Worm (Caenorhabditis elegans) whole organism, L4 larva: ENCODE data around the gene C50E3.5.

Experiments
- D1046.2 ChIP-seq: fragments of 200-800 bp; sonication (Bioruptor generic); IDR thresholded peaks from 2 replicates; pipeline ENCODE4 v1.3.6; 2022; ENCODE audit warnings: missing genetic modification characterization, missing compliant biosample characterization
- F26F4.8 ChIP-seq: fragments of 200-800 bp; sonication (Bioruptor generic); conservative IDR thresholded peaks from 2 replicates; pipeline ENCODE4 v1.3.6; 2022; ENCODE audit warnings: missing genetic modification characterization, missing compliant biosample characterization
- T20F7.1 ChIP-seq: fragments of 200-800 bp; sonication (Bioruptor generic); optimal IDR thresholded peaks from 2 replicates; lab custom pipeline; 2018; ENCODE audit warnings: mild to moderate bottlenecking, missing genetic modification characterization, missing compliant biosample characterization
- Y105C5A.15 ChIP-seq: fragments of 200-800 bp; sonication (Bioruptor generic); IDR thresholded peaks from 2 replicates; pipeline ENCODE4 v1.3.6; 2022; ENCODE audit warnings: missing genetic modification characterization, missing compliant biosample characterization
- Y75B8A.6 ChIP-seq: fragments of 200-800 bp; sonication (Bioruptor generic); IDR thresholded peaks from 2 replicates; pipeline ENCODE4 v1.3.6; 2022; ENCODE audit warnings: missing genetic modification reagents, missing genetic modification characterization, missing compliant biosample characterization
- ZK337.2 ChIP-seq: fragments of 200-800 bp; sonication (Bioruptor generic); IDR thresholded peaks from 2 replicates; pipeline ENCODE4 v1.3.6; 2022; ENCODE audit warnings: missing genetic modification reagents, missing genetic modification characterization, missing compliant biosample characterization
- aha-1 ChIP-seq: fragments of 150-350 bp; peaks from one replicate; lab custom pipeline; 2014; ENCODE audit warnings: missing biosample characterization, missing genetic modification characterization
- attf-4 ChIP-seq: sonication (generic microtip); optimal IDR thresholded peaks from 3 replicates; lab custom pipeline; 2017; ENCODE audit warnings: missing biosample characterization, missing genetic modification characterization
- ceh-28 ChIP-seq: fragments of 150-350 bp; optimal IDR thresholded peaks from 2 replicates; lab custom pipeline; 2014; ENCODE audit warnings: missing biosample characterization, missing genetic modification reagents, missing genetic modification characterization
- ceh-62 ChIP-seq: sonication (generic microtip); optimal IDR thresholded peaks from 2 replicates; lab custom pipeline; 2017; ENCODE audit warnings: missing biosample characterization, missing genetic modification characterization
- daf-19 ChIP-seq: fragments of 200-800 bp; sonication (Bioruptor generic); conservative IDR thresholded peaks from 2 replicates; pipeline ENCODE4 v1.3.6; 2022; ENCODE audit warnings: missing genetic modification characterization, missing compliant biosample characterization
- dve-1 ChIP-seq: sonication (generic microtip); optimal IDR thresholded peaks from 2 replicates; lab custom pipeline; 2017; ENCODE audit warnings: antibody characterized with exemption, mild to moderate bottlenecking, missing genetic modification characterization, missing compliant biosample characterization; ENCODE audit not compliant: insufficient read depth
- egl-27 ChIP-seq: sonication (generic microtip); optimal IDR thresholded peaks from 3 replicates; lab custom pipeline; 2017; ENCODE audit warnings: missing biosample characterization, missing genetic modification reagents, missing genetic modification characterization
- egl-43 ChIP-seq: fragments of 200-800 bp; sonication (Bioruptor generic); IDR thresholded peaks from 2 replicates; pipeline ENCODE4 v1.3.6; 2022; ENCODE audit warnings: missing genetic modification reagents, missing genetic modification characterization, missing compliant biosample characterization
- fos-1 ChIP-seq: fragments of 150-350 bp; optimal IDR thresholded peaks from 2 replicates; lab custom pipeline; 2014; ENCODE audit warnings: missing biosample characterization, missing genetic modification characterization
- hlh-11 ChIP-seq: fragments of 200-800 bp; sonication (Bioruptor generic); optimal IDR thresholded peaks from 2 replicates; lab custom pipeline; 2018; ENCODE audit warnings: mild to moderate bottlenecking, missing genetic modification characterization, missing compliant biosample characterization
- lin-13 ChIP-seq: fragments of 150-350 bp; optimal IDR thresholded peaks from 2 replicates; lab custom pipeline; 2014; ENCODE audit warnings: missing biosample characterization, missing genetic modification reagents, missing genetic modification characterization
- lin-29 ChIP-seq: fragments of 200-800 bp; sonication (Bioruptor generic); IDR thresholded peaks from 2 replicates; pipeline ENCODE4 v1.3.6; 2022; ENCODE audit warnings: missing genetic modification reagents, missing genetic modification characterization, missing compliant biosample characterization
- lin-38 ChIP-seq: fragments of 200-800 bp; sonication (Bioruptor generic); IDR thresholded peaks from 2 replicates; pipeline ENCODE4 v1.3.6; 2022; ENCODE audit warnings: missing genetic modification reagents, missing genetic modification characterization, missing compliant biosample characterization
- lin-39 ChIP-seq: fragments of 150-350 bp; optimal IDR thresholded peaks from 2 replicates; lab custom pipeline; 2014; ENCODE audit warnings: missing biosample characterization, missing genetic modification reagents, missing genetic modification characterization
- lsy-2 ChIP-seq, 2 experiments: fragments of 150-350 bp in 1 of 2; sonication (generic microtip) in 1 of 2; optimal IDR thresholded peaks; 2 replicates each; lab custom pipeline; 2014 to 2017; ENCODE audit warnings: missing biosample characterization in 2 of 2, missing genetic modification characterization in 2 of 2
- madf-5 ChIP-seq, 2 experiments: fragments of 200-800 bp; sonication (Bioruptor generic); IDR thresholded peaks; 2 replicates each; pipeline ENCODE4 v1.3.6; 2022; ENCODE audit warnings: missing compliant biosample characterization in 2 of 2, missing genetic modification characterization in 2 of 2
- mdt-29 ChIP-seq: fragments of 200-800 bp; sonication (Bioruptor generic); IDR thresholded peaks from 2 replicates; pipeline ENCODE4 v1.3.6; 2022; ENCODE audit warnings: missing genetic modification reagents, missing genetic modification characterization, missing compliant biosample characterization
- mxl-3 ChIP-seq: fragments of 200-800 bp; sonication (Bioruptor generic); optimal IDR thresholded peaks from 2 replicates; lab custom pipeline; 2018; ENCODE audit warnings: mild to moderate bottlenecking, missing genetic modification characterization, missing compliant biosample characterization
- nhr-41 ChIP-seq: fragments of 200-800 bp; sonication (Bioruptor generic); IDR thresholded peaks from 2 replicates; pipeline ENCODE4 v1.3.6; 2022; ENCODE audit warnings: missing genetic modification reagents, missing genetic modification characterization, missing compliant biosample characterization
- skn-1 ChIP-seq: fragments of 150-350 bp; optimal IDR thresholded peaks from 2 replicates; lab custom pipeline; 2014; ENCODE audit warnings: missing biosample characterization, missing genetic modification characterization
- snpc-1.2 ChIP-seq: fragments of 200-800 bp; sonication (Bioruptor generic); IDR thresholded peaks from 2 replicates; pipeline ENCODE4 v1.3.6; 2022; ENCODE audit warnings: missing genetic modification reagents, missing genetic modification characterization, missing compliant biosample characterization
- tag-97 ChIP-seq: fragments of 200-800 bp; sonication (Bioruptor generic); IDR thresholded peaks from 2 replicates; pipeline ENCODE4 v1.3.6; 2022; ENCODE audit warnings: missing genetic modification characterization, missing compliant biosample characterization
- unc-130 ChIP-seq: sonication (generic microtip); optimal IDR thresholded peaks from 2 replicates; lab custom pipeline; 2016; ENCODE audit warnings: missing genetic modification reagents, missing genetic modification characterization, missing compliant biosample characterization
- unc-62 ChIP-seq, 3 experiments: fragments of 150-350 bp in 1 of 3; sonication (generic microtip); optimal IDR thresholded peaks in 2 of 3; peaks in 1 of 3; 1 replicate in 1 of 3; 2 replicates in 2 of 3; lab custom pipeline; 2014 to 2017; ENCODE audit warnings: missing biosample characterization in 3 of 3, missing genetic modification characterization in 3 of 3, missing genetic modification reagents in 3 of 3, missing genotype in 1 of 3
- zip-11 ChIP-seq: fragments of 200-800 bp; sonication (Bioruptor generic); IDR thresholded peaks from 2 replicates; pipeline ENCODE4 v1.3.6; 2022; ENCODE audit warnings: missing genetic modification characterization, missing compliant biosample characterization

C50E3.5 gene

DNA sequence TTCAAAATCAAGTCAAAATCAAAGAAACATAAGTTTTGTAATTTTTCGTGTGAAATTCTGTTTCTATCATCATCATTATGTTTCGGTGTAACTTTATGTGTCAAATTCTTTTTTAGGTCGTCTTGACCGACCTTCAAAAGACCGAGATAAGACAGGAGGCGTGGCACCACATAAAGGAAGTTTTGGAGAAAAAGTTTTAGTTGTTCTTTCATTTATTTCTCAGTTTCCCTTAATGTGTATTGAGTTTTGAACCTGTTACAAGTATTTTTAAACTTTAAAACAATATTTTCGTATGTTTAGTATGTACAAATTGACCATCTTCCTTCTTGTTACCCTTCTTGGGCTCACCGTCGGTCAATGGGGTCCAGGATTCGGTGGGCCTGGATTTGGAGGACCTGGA is 36.9 kb downstream of the C50E3.5 start, which contains the start of gene grsp-4:
TSS of gene grsp-4 (plus strand) at position 301 of the 400 bp plus-strand sequence.
- TF ChIP-seq mxl-3 (GFP tag; lab: Kevin White, UChicago) (no peak), nhr-41 (no peak), aha-1 (tag; lab: Kevin White, UChicago) (peak; percentile 6), hlh-11 (tag; lab: Kevin White, UChicago) (no peak), lin-13 (GFP tag; lab: Kevin White, UChicago) (no peak), egl-27 (tag; lab: Kevin White, UChicago) (no peak)

DNA sequence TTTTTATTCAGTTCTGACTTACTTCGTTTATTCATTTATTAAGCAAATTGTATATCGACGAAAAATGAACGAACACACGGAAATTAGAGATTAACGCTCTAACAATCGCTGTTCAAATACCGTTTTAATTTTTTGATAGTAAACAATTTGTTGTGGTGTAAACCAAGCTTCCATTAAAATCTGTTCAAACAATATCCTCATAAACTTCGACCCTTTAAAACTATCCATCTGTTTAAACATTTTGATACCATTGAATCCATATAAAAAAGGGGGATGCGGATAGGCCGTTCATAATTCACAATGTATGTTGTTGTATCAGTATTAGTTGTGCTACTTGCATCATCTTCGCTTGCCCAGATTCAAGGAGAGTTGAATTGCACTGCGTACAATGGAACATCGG is 38.8 kb downstream of the C50E3.5 start, which contains the start of gene F07C4.6:
TSS of gene F07C4.6 (plus strand) at position 301 of the 400 bp plus-strand sequence.
- TF ChIP-seq lin-29 (no peak), fos-1 (no peak), daf-19 (GFP tag; lab: Robert Waterston, UW) (no peak), mdt-29 (GFP tag; lab: Robert Waterston, UW) (no peak), lsy-2 (tag; optimal IDR thresholded peaks at IDR 0.05; lab: Kevin White, UChicago) (no peak), lin-38 (GFP tag; lab: Robert Waterston, UW) (no peak), ZK337.2 (GFP tag; lab: Robert Waterston, UW) (no peak), T20F7.1 (GFP tag; lab: Kevin White, UChicago) (no peak), Y75B8A.6 (no peak), skn-1 (tag; lab: Kevin White, UChicago) (no peak), dve-1 (tag; lab: Kevin White, UChicago) (no peak), lin-39 (tag; lab: Kevin White, UChicago) (no peak), attf-4 (tag; lab: Kevin White, UChicago) (no peak)
- TF ChIP-seq, all 104 proteins: peak for 0

DNA sequence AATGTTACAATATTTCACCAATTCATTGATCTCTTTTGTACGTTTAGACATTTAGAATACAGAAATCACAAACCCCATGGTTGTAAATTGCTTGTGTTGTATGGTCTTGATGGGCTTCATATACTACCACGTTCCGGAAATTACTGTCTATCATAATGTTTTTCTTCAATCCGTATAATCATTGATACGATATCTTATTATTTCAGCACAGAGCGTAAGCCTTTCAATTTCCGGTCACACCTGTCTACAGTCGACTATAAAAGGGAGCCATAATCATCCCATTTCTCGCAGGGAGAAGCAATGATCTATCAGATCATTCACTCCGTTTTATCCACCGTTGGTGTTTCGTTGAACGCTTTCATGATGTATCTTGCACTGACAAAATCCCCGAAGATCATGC is 41.7 kb downstream of the C50E3.5 start, which contains the start of gene srd-30:
TSS of gene srd-30 (plus strand) at position 301 of the 400 bp plus-strand sequence.
- no peak for TF ChIP-seq unc-130 (GFP tag; lab: Kevin White, UChicago)
- TF ChIP-seq Y105C5A.15 (GFP tag; lab: Robert Waterston, UW) = no peak

DNA sequence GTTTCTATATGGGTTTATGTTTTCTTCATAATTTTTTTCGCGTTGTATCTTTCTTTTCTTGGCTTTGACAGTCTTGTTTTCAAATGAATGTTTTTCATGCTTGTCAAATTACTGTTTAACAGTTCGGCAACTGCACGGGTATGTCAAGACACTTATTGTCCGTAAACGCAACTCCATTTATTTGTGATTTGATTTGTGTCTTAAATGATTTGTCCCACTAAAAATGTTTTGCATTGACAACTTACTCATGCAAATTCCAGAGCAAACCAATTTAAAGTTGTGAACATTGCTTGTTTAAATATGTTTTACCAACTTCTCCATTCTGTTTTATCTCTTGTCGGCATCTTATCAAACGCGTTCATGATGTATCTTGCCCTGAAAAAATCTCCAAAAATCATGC is 43.9 kb downstream of the C50E3.5 start, which contains the start of gene srd-25:
TSS of gene srd-25 (plus strand) at position 301 of the 400 bp plus-strand sequence.
- TF ChIP-seq ceh-28 = no peak
- TF ChIP-seq aha-1 (tag; lab: Kevin White, UChicago) = peak; percentile 6

DNA sequence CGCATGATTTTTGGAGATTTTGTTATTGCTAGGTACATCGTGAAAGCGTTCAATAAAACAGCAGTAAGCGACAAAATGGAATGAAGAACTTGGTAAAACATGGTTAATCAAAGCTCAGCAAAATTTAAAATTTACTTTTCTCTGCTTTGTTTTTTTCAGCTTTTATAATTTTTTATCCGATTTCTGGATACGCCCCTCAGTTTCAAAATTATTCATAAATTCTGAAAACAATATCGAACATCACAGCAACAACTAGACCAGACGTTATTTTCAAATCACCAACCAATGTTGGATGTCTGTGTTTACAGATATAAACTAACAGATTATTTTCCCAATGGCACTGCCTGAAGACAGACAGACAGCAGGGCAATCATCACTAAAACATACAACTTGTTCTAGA is 46.9 kb downstream of the C50E3.5 start, which contains the start of gene srd-31:
TSS of gene srd-31 (minus strand) at position 101 of the 400 bp plus-strand sequence.
- TF ChIP-seq snpc-1.2 (GFP tag; lab: Robert Waterston, UW) (no peak), egl-43 (no peak), tag-97 (GFP tag; lab: Robert Waterston, UW) (no peak), unc-130 (GFP tag; lab: Kevin White, UChicago) (no peak), madf-5 (GFP tag; IDR thresholded peaks at IDR 0.05; lab: Robert Waterston, UW) (no peak), T20F7.1 (GFP tag; lab: Kevin White, UChicago) (no peak), ceh-62 (tag; lab: Kevin White, UChicago) (no peak), F26F4.8 (GFP tag; lab: Robert Waterston, UW) (no peak), unc-62 (GFP tag; optimal IDR thresholded peaks at IDR 0.05 in 1 of 2; lab: Kevin White, UChicago) (no peak), unc-62 (tag; optimal IDR thresholded peaks at IDR 0.05; lab: Kevin White, UChicago) (no peak), D1046.2 (GFP tag; lab: Robert Waterston, UW) (no peak), attf-4 (tag; lab: Kevin White, UChicago) (no peak)

DNA sequence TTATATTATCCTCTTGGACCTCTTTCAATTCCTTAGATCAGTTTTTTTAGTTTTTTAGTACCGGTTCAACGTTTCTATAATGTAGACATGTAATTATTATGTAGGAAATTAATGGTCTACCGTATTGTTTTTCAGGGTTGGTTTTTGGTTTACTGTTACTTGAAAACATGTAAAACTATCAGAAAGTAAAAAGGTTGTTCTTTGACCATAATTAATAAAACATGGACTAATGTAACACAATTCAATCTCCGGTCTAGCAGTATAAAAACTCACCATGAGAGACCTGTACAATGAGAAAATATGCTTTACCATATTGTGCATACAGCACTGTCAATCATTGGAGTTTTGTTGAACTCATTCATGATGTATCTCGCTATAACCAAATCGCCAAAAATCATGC is 47.7 kb downstream of the C50E3.5 start, which contains the start of gene srd-29:
TSS of gene srd-29 (plus strand) at position 301 of the 400 bp plus-strand sequence.
- no peak for TF ChIP-seq zip-11 (GFP tag; lab: Robert Waterston, UW)
- peak; percentile 45 for TF ChIP-seq aha-1 (tag; lab: Kevin White, UChicago)
